Worm (Caenorhabditis elegans): ENCODE data around the gene his-61.
A peak's percentile ranks its signal among the peaks of the same experiment; 100 is the strongest.

Gene his-61

DNA sequence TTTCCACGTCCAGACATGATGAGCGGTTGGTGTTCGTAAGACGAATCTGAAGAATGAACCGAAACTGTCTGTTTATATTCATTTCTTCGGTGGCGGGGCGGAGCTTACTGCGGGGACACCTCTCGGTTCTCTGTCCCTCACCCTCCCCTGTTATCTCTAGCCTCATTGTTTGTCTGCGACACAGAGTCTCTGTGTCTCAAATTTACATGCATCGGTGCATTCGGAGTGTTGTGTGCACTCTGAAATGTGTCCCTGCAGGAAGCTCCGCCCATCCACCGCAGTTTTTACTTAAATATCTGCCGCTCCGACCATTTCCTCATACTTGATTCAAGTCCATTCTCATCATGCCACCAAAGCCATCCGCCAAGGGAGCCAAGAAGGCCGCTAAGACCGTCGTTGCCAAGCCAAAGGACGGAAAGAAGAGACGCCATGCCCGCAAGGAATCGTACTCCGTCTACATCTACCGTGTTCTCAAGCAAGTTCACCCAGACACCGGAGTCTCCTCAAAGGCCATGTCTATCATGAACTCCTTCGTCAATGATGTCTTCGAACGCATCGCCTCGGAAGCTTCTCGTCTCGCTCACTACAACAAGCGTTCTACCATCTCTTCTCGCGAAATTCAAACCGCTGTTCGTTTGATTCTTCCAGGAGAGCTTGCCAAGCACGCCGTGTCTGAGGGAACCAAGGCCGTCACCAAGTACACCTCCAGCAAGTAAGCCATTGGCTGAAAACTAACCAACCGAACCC lies at the start of gene his-61, which contains the start of gene his-62:
Gene his-61, minus strand, starts transcription at position 17 of the 747 bp plus-strand sequence.
Gene his-62, plus strand, starts transcription at position 345 of the 747 bp plus-strand sequence.
- TF ChIP-seq ceh-43 (GFP tag; optimal IDR thresholded peaks at IDR 0.05) (no peak), blmp-1 (tag; optimal IDR thresholded peaks at IDR 0.05) (no peak), mep-1 (tag; optimal IDR thresholded peaks at IDR 0.05) (peak; percentile 55), ztf-11 (tag; optimal IDR thresholded peaks at IDR 0.05) (peak; percentile 86), sptf-1 (tag; optimal IDR thresholded peaks at IDR 0.05) (peak; percentile 75), flh-1 (GFP tag; optimal IDR thresholded peaks at IDR 0.05) (no peak), nhr-2 (tag; optimal IDR thresholded peaks at IDR 0.05) (peak; percentile 41), M03D4.4 (tag; optimal IDR thresholded peaks at IDR 0.05) (peak; percentile 86), ham-2 (GFP tag; optimal IDR thresholded peaks at IDR 0.05) (peak; percentile 4), cnd-1 (tag; optimal IDR thresholded peaks at IDR 0.05) (peak; percentile 88), drap-1 (GFP tag; optimal IDR thresholded peaks at IDR 0.05) (peak; percentile 53), ceh-39 (tag; optimal IDR thresholded peaks at IDR 0.05) (peak; percentile 76), nhr-76 (tag; optimal IDR thresholded peaks at IDR 0.05) (no peak), mls-2 (tag; optimal IDR thresholded peaks at IDR 0.05) (peak; percentile 86), tbx-8 (GFP tag; optimal IDR thresholded peaks at IDR 0.05) (no peak), lin-13 (tag; optimal IDR thresholded peaks at IDR 0.05) (peak; percentile 93), zip-8 (tag; optimal IDR thresholded peaks at IDR 0.05) (no peak), hlh-1 (tag; optimal IDR thresholded peaks at IDR 0.05) (peak; percentile 14), unc-39 (tag; optimal IDR thresholded peaks at IDR 0.05) (peak; percentile 99), lsy-2 (tag; optimal IDR thresholded peaks at IDR 0.05) (peak; percentile 69), pha-4 (tag; optimal IDR thresholded peaks at IDR 0.05) (peak; percentile 88), ces-1 (GFP tag; optimal IDR thresholded peaks at IDR 0.05) (peak; percentile 56), snpc-4 (tag; optimal IDR thresholded peaks at IDR 0.05) (no peak), mab-5 (tag; optimal IDR thresholded peaks at IDR 0.05) (no peak), nhr-12 (tag; optimal IDR thresholded peaks at IDR 0.05) (peak; percentile 56), sem-2 (GFP tag; optimal IDR thresholded peaks at IDR 0.05) (peak; percentile 50), elt-3 (tag; optimal IDR thresholded peaks at IDR 0.05) (no peak), elt-1 (tag; optimal IDR thresholded peaks at IDR 0.05; ENCODE audit: borderline replicate concordance, insufficient read depth) (no peak)

DNA sequence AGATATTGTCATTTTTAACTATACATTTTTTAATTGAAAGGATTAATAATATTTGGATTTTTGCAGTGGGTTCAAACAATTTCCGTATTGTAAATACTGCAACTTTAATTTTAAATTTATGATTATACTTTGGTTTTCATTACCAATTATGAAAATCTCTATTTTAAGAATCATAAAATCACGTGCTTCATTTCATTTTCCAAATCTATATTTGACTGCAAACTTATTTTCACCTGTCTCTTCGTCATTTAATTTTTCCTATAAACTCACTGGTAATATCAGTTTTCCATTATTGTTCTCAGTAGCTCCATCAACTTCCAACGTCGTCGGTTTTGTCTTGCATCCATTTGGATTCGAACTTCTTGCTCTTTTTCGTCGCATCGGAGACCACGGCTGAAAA lies 46.3 kb upstream of the his-61 start, which contains the start of gene R05G6.1:
Gene R05G6.1, plus strand, starts transcription at position 301 of the 400 bp plus-strand sequence.
- TF ChIP-seq unc-120 (tag; optimal IDR thresholded peaks at IDR 0.05; ENCODE audit: poor library complexity, severe bottlenecking) = no peak
- no peak for TF ChIP-seq ham-2 (GFP tag; optimal IDR thresholded peaks at IDR 0.05)
- no peak for TF ChIP-seq ceh-83 (GFP tag; optimal IDR thresholded peaks at IDR 0.05)
- no peak for TF ChIP-seq mls-2 (tag; optimal IDR thresholded peaks at IDR 0.05)
- no peak for TF ChIP-seq nhr-237 (tag; optimal IDR thresholded peaks at IDR 0.05)
- no peak for TF ChIP-seq M03D4.4 (tag; optimal IDR thresholded peaks at IDR 0.05)
- TF ChIP-seq ceh-43 (GFP tag; optimal IDR thresholded peaks at IDR 0.05) = no peak
- TF ChIP-seq elt-1 (tag; optimal IDR thresholded peaks at IDR 0.05; ENCODE audit: borderline replicate concordance, insufficient read depth) = no peak
- no peak for TF ChIP-seq pha-4 (tag; optimal IDR thresholded peaks at IDR 0.05)
- no peak for TF ChIP-seq blmp-1 (tag; optimal IDR thresholded peaks at IDR 0.05)

ce11 chrIV:7530226-7531070 lies 44.4 kb upstream of the his-61 start:
- TF ChIP-seq hlh-1 (tag; optimal IDR thresholded peaks at IDR 0.05) (no peak), nhr-12 (tag; optimal IDR thresholded peaks at IDR 0.05) (no peak), zip-8 (tag; optimal IDR thresholded peaks at IDR 0.05) (no peak), flh-1 (GFP tag; optimal IDR thresholded peaks at IDR 0.05) (no peak), unc-39 (tag; optimal IDR thresholded peaks at IDR 0.05) (no peak), mab-5 (tag; optimal IDR thresholded peaks at IDR 0.05) (no peak), M03D4.4 (tag; optimal IDR thresholded peaks at IDR 0.05) (no peak), snpc-4 (tag; optimal IDR thresholded peaks at IDR 0.05) (no peak)

DNA sequence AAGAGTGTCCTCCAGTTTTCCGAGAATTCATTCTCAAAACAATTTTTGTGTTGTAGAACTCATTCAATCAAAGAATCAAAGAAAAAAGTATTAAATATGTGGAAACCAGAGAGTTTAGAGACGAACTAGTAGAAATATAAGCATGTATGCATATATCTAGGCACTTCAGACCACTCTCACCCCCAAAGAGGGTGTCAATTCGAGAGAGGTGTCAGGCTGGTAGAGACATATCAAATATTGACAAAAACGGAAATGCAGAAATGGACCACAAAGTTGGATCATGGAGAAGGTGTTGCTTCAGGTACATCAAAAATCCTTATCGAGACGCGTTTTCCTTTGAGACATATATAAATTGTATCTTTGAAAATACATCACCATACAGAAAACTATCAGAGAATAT lies 37.7 kb upstream of the his-61 start:
- TF ChIP-seq ceh-43 (GFP tag; optimal IDR thresholded peaks at IDR 0.05) (no peak), pha-4 (tag; optimal IDR thresholded peaks at IDR 0.05) (peak; percentile 51)
